Fruit fly (Drosophila melanogaster) Kc167 (cell line): ENCODE data around the gene CG42577.
"Not testable (repeated sequence)": the region's sequence is repeated elsewhere in the genome, so short reads cannot be mapped to it uniquely, and the experiment has no call there.

Source experiments
- Myc ChIP-seq: fragments of >200 bp; optimal IDR thresholded peaks from 2 replicates; lab custom pipeline; 2017; ENCODE audit warnings: missing external identifiers
- Sin3A ChIP-seq: fragments of >200 bp; optimal IDR thresholded peaks from 2 replicates; lab custom pipeline; 2018; ENCODE audit warnings: missing external identifiers
- psq ChIP-seq: fragments of >200 bp; optimal IDR thresholded peaks from 2 replicates; lab custom pipeline; 2017; ENCODE audit warnings: missing external identifiers

DNA sequence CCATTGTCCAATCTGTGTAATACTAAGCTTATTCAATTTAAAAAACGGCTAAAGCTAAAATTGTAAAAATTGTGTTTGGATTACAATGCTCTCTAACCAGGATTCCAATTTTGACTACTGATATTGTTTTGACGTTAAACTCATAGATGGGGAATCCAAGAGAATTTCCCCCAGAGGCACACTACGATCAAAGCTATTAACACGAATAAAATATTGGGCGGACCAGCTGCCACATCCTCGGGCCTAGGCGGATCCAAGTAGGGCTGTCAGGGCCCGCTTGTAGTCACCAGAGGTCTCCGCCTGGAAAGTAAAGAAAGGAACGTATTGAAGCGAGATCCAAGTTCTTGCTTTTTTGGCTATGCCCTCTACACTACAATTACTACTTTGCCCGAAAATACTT, 49.5 kb upstream of the CG42577 start, which contains the start of gene SdicB:
- not testable (repeated sequence) for TF ChIP-seq Myc (lab: Kevin White, UChicago); Sin3A; psq (lab: Kevin White, UChicago)
